Fruit fly (Drosophila melanogaster): ENCODE results near the gene Tpr2.

The Tpr2 gene

DNA sequence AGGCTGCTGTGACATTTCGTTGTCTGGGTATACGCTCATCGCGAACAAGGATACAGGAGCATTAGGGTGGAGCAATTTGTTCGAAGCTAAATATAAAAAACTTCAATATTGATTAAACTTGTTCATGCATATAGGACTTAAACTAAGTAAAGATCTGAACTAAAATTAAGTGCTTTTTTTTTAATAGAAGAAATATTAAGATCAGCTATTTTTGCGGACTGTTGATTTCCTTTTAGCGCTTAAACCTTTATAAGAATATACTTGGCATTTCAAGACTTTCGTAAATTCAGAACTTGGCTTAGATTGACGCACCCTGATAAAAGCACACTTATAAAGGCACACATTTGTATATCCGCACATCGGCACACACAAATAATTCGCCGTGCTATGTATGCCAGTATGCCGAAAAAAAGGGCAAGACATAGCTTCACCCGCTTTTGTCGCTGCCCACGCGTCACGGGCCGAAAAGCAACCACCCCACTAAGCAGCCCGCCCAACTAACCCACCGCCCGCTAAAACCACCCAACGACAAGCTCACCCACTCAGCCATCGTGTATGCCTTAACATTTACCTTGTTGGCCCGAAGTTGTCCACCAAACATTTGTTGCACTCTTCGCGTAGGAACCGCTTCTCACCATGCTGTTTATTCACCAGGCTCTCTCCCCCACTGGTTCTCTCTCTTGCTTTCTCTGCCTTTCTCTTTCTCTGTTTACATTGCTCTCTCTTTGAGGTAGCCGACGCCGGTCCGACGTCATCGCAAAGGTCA lies 56.5 kb downstream of the Tpr2 start:
- TF ChIP-seq CG14711 (tag; optimal IDR thresholded peaks at IDR 0.05) (peak; percentile 63), CG11617 (GFP tag; optimal IDR thresholded peaks at IDR 0.05) (peak; percentile 6), CG5204 (GFP tag; optimal IDR thresholded peaks at IDR 0.05) (peak; percentile 70), CG33017 (tag; optimal IDR thresholded peaks at IDR 0.05) (peak; percentile 80), tj (GFP tag; optimal IDR thresholded peaks at IDR 0.05) (peak; percentile 1), ovo (GFP tag; optimal IDR thresholded peaks at IDR 0.05) (no peak), pad (GFP tag; optimal IDR thresholded peaks at IDR 0.05) (no peak), Mnt (GFP tag; optimal IDR thresholded peaks at IDR 0.05) (no peak), cnc (optimal IDR thresholded peaks at IDR 0.05) (no peak), Clk (GFP tag; optimal IDR thresholded peaks at IDR 0.05) (peak; percentile 19), Crg-1 (GFP tag; optimal IDR thresholded peaks at IDR 0.05) (no peak), cic (GFP tag; optimal IDR thresholded peaks at IDR 0.05) (no peak), CG1620 (GFP tag; optimal IDR thresholded peaks at IDR 0.05) (no peak), Hr96 (GFP tag; optimal IDR thresholded peaks at IDR 0.05) (no peak), CG7101 (tag; optimal IDR thresholded peaks at IDR 0.05) (peak; percentile 55), CG7045 (GFP tag; optimal IDR thresholded peaks at IDR 0.05) (peak; percentile 37), CG12768 (GFP tag; optimal IDR thresholded peaks at IDR 0.05) (peak; percentile 75), kay (GFP tag; ENCODE audit: borderline replicate concordance) (no peak), bab1 (GFP tag; optimal IDR thresholded peaks at IDR 0.05) (no peak), toe (GFP tag; optimal IDR thresholded peaks at IDR 0.05) (peak; percentile 18)

DNA sequence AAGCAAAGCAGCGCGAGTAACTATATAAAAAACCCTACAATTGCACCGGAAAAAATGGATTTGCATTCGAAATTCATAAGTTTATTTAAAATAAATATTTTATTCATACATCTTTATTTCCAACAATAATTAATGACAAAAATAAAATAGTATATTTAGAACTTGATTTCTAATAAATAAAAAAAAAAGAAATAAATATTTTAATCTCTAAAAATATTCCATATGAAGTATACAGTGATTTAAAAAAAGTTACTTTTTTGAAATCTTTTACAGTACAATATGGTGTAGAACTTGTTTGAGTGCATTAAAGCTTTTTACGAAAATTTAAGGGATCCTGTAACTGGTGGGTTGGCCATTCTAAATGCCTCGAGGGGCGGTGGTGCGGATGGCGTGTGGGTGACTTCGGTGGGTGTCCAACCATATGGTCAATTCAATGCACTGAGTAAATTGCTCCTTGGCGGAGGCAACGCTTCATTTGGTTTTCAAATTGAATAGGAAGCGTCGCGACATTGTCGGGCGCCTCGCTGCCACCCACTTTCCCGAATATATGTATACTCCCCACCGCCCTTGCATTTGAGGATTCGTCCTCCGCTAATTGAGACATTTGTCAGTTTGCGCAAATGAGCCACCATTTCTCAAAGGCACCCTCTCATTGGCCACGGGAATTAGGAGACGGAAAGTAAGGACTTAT lies 57.2 kb downstream of the Tpr2 start:
- no peak for TF ChIP-seq CG1620 (GFP tag; optimal IDR thresholded peaks at IDR 0.05)
- TF ChIP-seq CG11617 (GFP tag; optimal IDR thresholded peaks at IDR 0.05) = peak; percentile 24
- no peak for TF ChIP-seq kay (GFP tag; ENCODE audit: borderline replicate concordance)
- TF ChIP-seq CG33017 (tag; optimal IDR thresholded peaks at IDR 0.05) = no peak
- no peak for TF ChIP-seq bab1 (GFP tag; optimal IDR thresholded peaks at IDR 0.05)
- no peak for TF ChIP-seq CG12768 (GFP tag; optimal IDR thresholded peaks at IDR 0.05)
- TF ChIP-seq CG7045 (GFP tag; optimal IDR thresholded peaks at IDR 0.05) = peak; percentile 39
- TF ChIP-seq cic (GFP tag; optimal IDR thresholded peaks at IDR 0.05) = no peak
- no peak for TF ChIP-seq CG7101 (tag; optimal IDR thresholded peaks at IDR 0.05)
- TF ChIP-seq CG5204 (GFP tag; optimal IDR thresholded peaks at IDR 0.05) = no peak
- no peak for TF ChIP-seq Crg-1 (GFP tag; optimal IDR thresholded peaks at IDR 0.05)
- no peak for TF ChIP-seq pad (GFP tag; optimal IDR thresholded peaks at IDR 0.05)
- TF ChIP-seq CG14711 (tag; optimal IDR thresholded peaks at IDR 0.05) = peak; percentile 46
- no peak for TF ChIP-seq Mnt (GFP tag; optimal IDR thresholded peaks at IDR 0.05)
- TF ChIP-seq toe (GFP tag; optimal IDR thresholded peaks at IDR 0.05) = no peak
- no peak for TF ChIP-seq tj (GFP tag; optimal IDR thresholded peaks at IDR 0.05)
- no peak for TF ChIP-seq Clk (GFP tag; optimal IDR thresholded peaks at IDR 0.05)
- TF ChIP-seq ovo (GFP tag; optimal IDR thresholded peaks at IDR 0.05) = no peak

- TF ChIP-seq bab1 (GFP tag; optimal IDR thresholded peaks at IDR 0.05) (no peak), CG7101 (tag; optimal IDR thresholded peaks at IDR 0.05) (no peak), cic (GFP tag; optimal IDR thresholded peaks at IDR 0.05) (no peak), ovo (GFP tag; optimal IDR thresholded peaks at IDR 0.05) (no peak), toe (GFP tag; optimal IDR thresholded peaks at IDR 0.05) (no peak), tj (GFP tag; optimal IDR thresholded peaks at IDR 0.05) (no peak), CG33017 (tag; optimal IDR thresholded peaks at IDR 0.05) (no peak), kay (GFP tag; ENCODE audit: borderline replicate concordance) (no peak), CG1620 (GFP tag; optimal IDR thresholded peaks at IDR 0.05) (no peak), CG14711 (tag; optimal IDR thresholded peaks at IDR 0.05) (no peak), CG5204 (GFP tag; optimal IDR thresholded peaks at IDR 0.05) (no peak), pad (GFP tag; optimal IDR thresholded peaks at IDR 0.05) (no peak), CG7045 (GFP tag; optimal IDR thresholded peaks at IDR 0.05) (no peak)
Measured at dm6 chr2L:16549859-16550258, 58.5 kb downstream of the Tpr2 start, which contains the start of gene CG5968. CG5968 (minus strand) TSS chr2L:16549959.

Measured in whole organism, adult.